Worm (Caenorhabditis elegans) whole organism, late embryonic: Measurements from ENCODE around the gene slcr-46.2.

Experiments
- C08G9.2 ChIP-seq: sonication (generic microtip); optimal IDR thresholded peaks from 2 replicates; lab custom pipeline; 2016; ENCODE audit warnings: mild to moderate bottlenecking, missing genetic modification characterization, moderate library complexity, missing compliant biosample characterization
- C38D4.7 ChIP-seq: fragments of 200-800 bp; sonication (Bioruptor generic); optimal IDR thresholded peaks from 2 replicates; lab custom pipeline; 2018; ENCODE audit warnings: mild to moderate bottlenecking, missing genetic modification characterization, moderate library complexity, missing compliant biosample characterization
- F13H6.1 ChIP-seq: sonication (generic microtip); optimal IDR thresholded peaks from 2 replicates; lab custom pipeline; 2016; ENCODE audit warnings: missing genetic modification characterization, missing compliant biosample characterization
- K02D7.2 ChIP-seq: sonication (generic microtip); optimal IDR thresholded peaks from 2 replicates; lab custom pipeline; 2017; ENCODE audit warnings: mild to moderate bottlenecking, missing genetic modification characterization, missing compliant biosample characterization
- K09A11.1 ChIP-seq: sonication (generic microtip); optimal IDR thresholded peaks from 2 replicates; lab custom pipeline; 2017; ENCODE audit warnings: antibody characterized with exemption, mild to moderate bottlenecking, missing genetic modification characterization, missing compliant biosample characterization; ENCODE audit not compliant: insufficient read depth
- T23F11.4 ChIP-seq: fragments of 200-800 bp; sonication (Bioruptor generic); optimal IDR thresholded peaks from 2 replicates; lab custom pipeline; 2018; ENCODE audit warnings: mild to moderate bottlenecking, missing genetic modification characterization, missing compliant biosample characterization
- ahr-1 ChIP-seq: sonication (generic microtip); optimal IDR thresholded peaks from 2 replicates; lab custom pipeline; 2016; ENCODE audit warnings: missing genetic modification characterization, missing compliant biosample characterization
- ceh-18 ChIP-seq: sonication (generic microtip); optimal IDR thresholded peaks from 2 replicates; lab custom pipeline; 2016; ENCODE audit warnings: missing genetic modification characterization, missing compliant biosample characterization
- ceh-22 ChIP-seq: sonication (generic microtip); optimal IDR thresholded peaks from 2 replicates; lab custom pipeline; 2017; ENCODE audit warnings: missing biosample characterization, missing genetic modification characterization
- ceh-24 ChIP-seq: sonication (generic microtip); optimal IDR thresholded peaks from 2 replicates; lab custom pipeline; 2016; ENCODE audit warnings: mild to moderate bottlenecking, missing genetic modification characterization, missing compliant biosample characterization
- ceh-30 ChIP-seq: fragments of 150-350 bp; optimal IDR thresholded peaks from 2 replicates; lab custom pipeline; 2014; ENCODE audit warnings: missing biosample characterization, missing genetic modification characterization
- ceh-31 ChIP-seq: sonication (generic microtip); optimal IDR thresholded peaks from 2 replicates; lab custom pipeline; 2016; ENCODE audit warnings: missing genetic modification characterization, missing compliant biosample characterization
- ceh-34 ChIP-seq: sonication (generic microtip); optimal IDR thresholded peaks from 2 replicates; lab custom pipeline; 2016; ENCODE audit warnings: mild to moderate bottlenecking, missing genetic modification characterization, missing compliant biosample characterization
- ceh-45 ChIP-seq: fragments of 200-800 bp; sonication (Bioruptor generic); IDR thresholded peaks from 2 replicates; pipeline ENCODE4 v1.3.6; 2022; ENCODE audit warnings: missing genetic modification reagents, missing genetic modification characterization, missing compliant biosample characterization
- ceh-48 ChIP-seq: sonication (generic microtip); optimal IDR thresholded peaks from 2 replicates; lab custom pipeline; 2016; ENCODE audit warnings: missing genetic modification characterization, inconsistent platforms, missing compliant biosample characterization
- ceh-9 ChIP-seq: sonication (generic microtip); optimal IDR thresholded peaks from 2 replicates; lab custom pipeline; 2016; ENCODE audit warnings: mild to moderate bottlenecking, missing genetic modification characterization, inconsistent platforms, missing compliant biosample characterization
- dmd-4 ChIP-seq: sonication (generic microtip); optimal IDR thresholded peaks from 2 replicates; lab custom pipeline; 2016; ENCODE audit warnings: borderline replicate concordance, missing genetic modification characterization, missing compliant biosample characterization
- dve-1 ChIP-seq: sonication (generic microtip); optimal IDR thresholded peaks from 2 replicates; lab custom pipeline; 2017; ENCODE audit warnings: antibody characterized with exemption, mild to moderate bottlenecking, missing genetic modification characterization, missing compliant biosample characterization
- eyg-1 ChIP-seq: sonication (generic microtip); optimal IDR thresholded peaks from 2 replicates; lab custom pipeline; 2016; ENCODE audit warnings: missing genotype, missing genetic modification characterization, missing compliant biosample characterization
- fkh-10 ChIP-seq: fragments of 150-350 bp; optimal IDR thresholded peaks from 2 replicates; lab custom pipeline; 2014; ENCODE audit warnings: missing biosample characterization, missing genetic modification reagents, missing genetic modification characterization
- gmeb-2 ChIP-seq: sonication (generic microtip); optimal IDR thresholded peaks from 2 replicates; lab custom pipeline; 2016; ENCODE audit warnings: missing genetic modification characterization, inconsistent platforms, missing compliant biosample characterization
- hlh-13 ChIP-seq: fragments of 200-800 bp; sonication (Bioruptor generic); optimal IDR thresholded peaks from 2 replicates; lab custom pipeline; 2018; ENCODE audit warnings: mild to moderate bottlenecking, missing genetic modification characterization, missing compliant biosample characterization
- hlh-30 ChIP-seq: sonication (generic microtip); optimal IDR thresholded peaks from 2 replicates; lab custom pipeline; 2017; ENCODE audit warnings: antibody characterized with exemption, missing genetic modification characterization, missing compliant biosample characterization; ENCODE audit not compliant: insufficient read depth
- hlh-6 ChIP-seq: sonication (generic microtip); optimal IDR thresholded peaks from 2 replicates; lab custom pipeline; 2016; ENCODE audit warnings: missing genotype, missing genetic modification characterization, missing compliant biosample characterization
- mec-3 ChIP-seq: sonication (generic microtip); optimal IDR thresholded peaks from 2 replicates; lab custom pipeline; 2016; ENCODE audit warnings: borderline replicate concordance, missing genetic modification characterization, missing compliant biosample characterization
- nfya-1 ChIP-seq: sonication (generic microtip); optimal IDR thresholded peaks from 2 replicates; lab custom pipeline; 2017; ENCODE audit warnings: missing genetic modification characterization, mild to moderate bottlenecking, missing compliant biosample characterization, antibody characterized with exemption, moderate library complexity
- nhr-11 ChIP-seq: fragments of 150-350 bp; optimal IDR thresholded peaks from 2 replicates; lab custom pipeline; 2014; ENCODE audit warnings: missing biosample characterization, missing genetic modification characterization
- nhr-232 ChIP-seq: sonication (generic microtip); optimal IDR thresholded peaks from 2 replicates; lab custom pipeline; 2016; ENCODE audit warnings: missing genetic modification characterization, missing compliant biosample characterization
- pag-3 ChIP-seq: sonication (generic microtip); optimal IDR thresholded peaks from 2 replicates; lab custom pipeline; 2016; ENCODE audit warnings: missing compliant biosample characterization, missing genetic modification characterization, borderline replicate concordance
- pax-1 ChIP-seq: fragments of 150-350 bp; optimal IDR thresholded peaks from 2 replicates; lab custom pipeline; 2014; ENCODE audit warnings: missing biosample characterization, missing genetic modification characterization
- pha-2 ChIP-seq: sonication (generic microtip); optimal IDR thresholded peaks from 2 replicates; lab custom pipeline; 2017; ENCODE audit warnings: mild to moderate bottlenecking, missing genetic modification characterization, missing compliant biosample characterization
- pqm-1 ChIP-seq: sonication (generic microtip); optimal IDR thresholded peaks from 2 replicates; lab custom pipeline; 2016; ENCODE audit warnings: missing genetic modification characterization, missing compliant biosample characterization
- ref-2 ChIP-seq: sonication (generic microtip); optimal IDR thresholded peaks from 2 replicates; lab custom pipeline; 2016; ENCODE audit warnings: missing genetic modification characterization, missing compliant biosample characterization
- rnt-1 ChIP-seq: sonication (generic microtip); optimal IDR thresholded peaks from 2 replicates; lab custom pipeline; 2016; ENCODE audit warnings: missing genetic modification characterization, missing compliant biosample characterization
- sdc-2 ChIP-seq: sonication (generic microtip); optimal IDR thresholded peaks from 2 replicates; lab custom pipeline; 2016; ENCODE audit warnings: missing genotype, missing genetic modification characterization, missing compliant biosample characterization
- sox-2 ChIP-seq: fragments of 200-800 bp; sonication (Bioruptor generic); IDR thresholded peaks from 2 replicates; pipeline ENCODE4 v1.3.6; 2022; ENCODE audit warnings: missing genetic modification reagents, missing genetic modification characterization, missing compliant biosample characterization
- tbx-2 ChIP-seq: sonication (generic microtip); optimal IDR thresholded peaks from 2 replicates; lab custom pipeline; 2016; ENCODE audit warnings: missing genetic modification characterization, missing compliant biosample characterization
- ttx-3 ChIP-seq: sonication (generic microtip); optimal IDR thresholded peaks from 2 replicates; lab custom pipeline; 2016; ENCODE audit warnings: missing genetic modification reagents, missing genetic modification characterization, missing compliant biosample characterization
- unc-55 ChIP-seq: sonication (generic microtip); optimal IDR thresholded peaks from 2 replicates; lab custom pipeline; 2017; ENCODE audit warnings: missing biosample characterization, missing genetic modification reagents, missing genetic modification characterization
- unc-86 ChIP-seq: sonication (generic microtip); optimal IDR thresholded peaks from 2 replicates; lab custom pipeline; 2016; ENCODE audit warnings: missing genetic modification characterization, missing compliant biosample characterization
- zip-5 ChIP-seq: sonication (generic microtip); optimal IDR thresholded peaks from 2 replicates; lab custom pipeline; 2016; ENCODE audit warnings: missing genetic modification characterization, missing compliant biosample characterization

Gene slcr-46.2

ce11 chrV:19431036-19431435 is 41.1 kb upstream of the slcr-46.2 start, which contains the start of gene srw-85:
Gene srw-85 (minus strand): TSS chrV:19431136.
- no peak for TF ChIP-seq eyg-1 (tag; lab: Kevin White, UChicago)
- TF ChIP-seq C38D4.7 (GFP tag; lab: Kevin White, UChicago), result no peak
- TF ChIP-seq nhr-11, result no peak
- no peak for TF ChIP-seq K09A11.1
- no peak for TF ChIP-seq unc-86 (tag; lab: Kevin White, UChicago)
- no peak for TF ChIP-seq hlh-30
- no peak for TF ChIP-seq K02D7.2 (tag; lab: Kevin White, UChicago)
- no peak for TF ChIP-seq ceh-31 (tag; lab: Kevin White, UChicago)
- TF ChIP-seq mec-3 (tag; lab: Kevin White, UChicago), result no peak
- TF ChIP-seq zip-5, result no peak
- TF ChIP-seq ceh-9 (tag; lab: Kevin White, UChicago), result no peak
- no peak for TF ChIP-seq ceh-24 (tag; lab: Kevin White, UChicago)
- no peak for TF ChIP-seq pag-3 (tag; lab: Kevin White, UChicago)
- no peak for TF ChIP-seq rnt-1 (tag; lab: Kevin White, UChicago)
- no peak for TF ChIP-seq ahr-1
- no peak for TF ChIP-seq T23F11.4 (GFP tag; lab: Kevin White, UChicago)
- no peak for TF ChIP-seq hlh-13
- no peak for TF ChIP-seq dve-1 (tag; lab: Kevin White, UChicago)

ce11 chrV:19430351-19430913 is 40.5 kb upstream of the slcr-46.2 start:
- TF ChIP-seq sox-2 (GFP tag; lab: Robert Waterston, UW) (no peak), sdc-2 (tag; lab: Kevin White, UChicago) (no peak), gmeb-2 (tag; lab: Kevin White, UChicago) (peak; percentile 23), ahr-1 (no peak), hlh-6 (tag; lab: Kevin White, UChicago) (no peak), ceh-34 (tag; lab: Kevin White, UChicago) (no peak), ref-2 (tag; lab: Kevin White, UChicago) (no peak), C08G9.2 (tag; lab: Kevin White, UChicago) (peak; percentile 21), pqm-1 (tag; lab: Kevin White, UChicago) (no peak), nhr-232 (no peak), hlh-30 (peak; percentile 7), eyg-1 (tag; lab: Kevin White, UChicago) (no peak), ceh-9 (tag; lab: Kevin White, UChicago) (no peak), F13H6.1 (tag; lab: Kevin White, UChicago) (no peak), C38D4.7 (GFP tag; lab: Kevin White, UChicago) (peak; percentile 45)

- TF ChIP-seq ceh-45 (GFP tag; lab: Robert Waterston, UW) (no peak), nfya-1 (tag; lab: Kevin White, UChicago) (no peak), rnt-1 (tag; lab: Kevin White, UChicago) (peak; percentile 80), ttx-3 (tag; lab: Kevin White, UChicago) (no peak), ceh-22 (no peak)
Measured at ce11 chrV:19429605-19430004, 39.7 kb upstream of the slcr-46.2 start.

- no peak for TF ChIP-seq pha-2 (tag; lab: Kevin White, UChicago)
Measured at ce11 chrV:19428936-19429335, 39.0 kb upstream of the slcr-46.2 start.

ce11 chrV:19428097-19428496 is 38.2 kb upstream of the slcr-46.2 start:
- TF ChIP-seq pqm-1 (tag; lab: Kevin White, UChicago), result no peak
- TF ChIP-seq ceh-31 (tag; lab: Kevin White, UChicago), result no peak
- TF ChIP-seq C08G9.2 (tag; lab: Kevin White, UChicago), result no peak
- no peak for TF ChIP-seq zip-5
- no peak for TF ChIP-seq pha-2 (tag; lab: Kevin White, UChicago)
- TF ChIP-seq C38D4.7 (GFP tag; lab: Kevin White, UChicago), result no peak
- TF ChIP-seq ceh-18, result no peak
- TF ChIP-seq ceh-34 (tag; lab: Kevin White, UChicago), result no peak
- TF ChIP-seq ceh-48 (tag; lab: Kevin White, UChicago), result no peak
- TF ChIP-seq pax-1 (tag; lab: Kevin White, UChicago), result no peak
- no peak for TF ChIP-seq fkh-10 (GFP tag; lab: Kevin White, UChicago)
- TF ChIP-seq mec-3 (tag; lab: Kevin White, UChicago), result no peak
- no peak for TF ChIP-seq unc-55 (GFP tag; lab: Kevin White, UChicago)
- no peak for TF ChIP-seq tbx-2 (tag; lab: Kevin White, UChicago)
- TF ChIP-seq dmd-4 (tag; lab: Kevin White, UChicago), result no peak
- TF ChIP-seq ceh-30 (tag; lab: Kevin White, UChicago), result no peak
